Fruit fly (Drosophila melanogaster) whole organism, prepupa: ENCODE data around the gene Mcad.

Experiments used
- CG11762 ChIP-seq: fragments of 200-800 bp; sonication (Bioruptor generic); optimal IDR thresholded peaks from 3 replicates; lab custom pipeline; 2016; ENCODE audit warnings: missing biosample characterization, missing genetic modification characterization; ENCODE audit not compliant: insufficient read depth
- CG6163 ChIP-seq: fragments of 200-800 bp; sonication (Bioruptor generic); IDR thresholded peaks from 3 replicates; pipeline ENCODE4 v1.3.6; 2022; ENCODE audit warnings: missing biosample characterization, missing genetic modification characterization
- CG7368 ChIP-seq: fragments of 200-800 bp; sonication (Bioruptor generic); optimal IDR thresholded peaks from 3 replicates; lab custom pipeline; 2016; ENCODE audit warnings: missing biosample characterization, missing genetic modification characterization
- CG8319 ChIP-seq: fragments of 200-800 bp; sonication (Bioruptor generic); optimal IDR thresholded peaks from 3 replicates; lab custom pipeline; 2016; ENCODE audit warnings: missing biosample characterization, missing genetic modification characterization
- CG9139 ChIP-seq: fragments of 200-800 bp; sonication (Bioruptor generic); optimal IDR thresholded peaks from 3 replicates; lab custom pipeline; 2017; ENCODE audit warnings: missing biosample characterization, mild to moderate bottlenecking, missing genetic modification characterization
- Hr39 ChIP-seq: fragments of 200-800 bp; sonication (Bioruptor generic); optimal IDR thresholded peaks from 2 replicates; lab custom pipeline; 2016; ENCODE audit warnings: missing biosample characterization, missing genetic modification characterization
- Sox102F ChIP-seq: fragments of 200-800 bp; sonication (Bioruptor generic); optimal IDR thresholded peaks from 2 replicates; lab custom pipeline; 2016; ENCODE audit warnings: missing biosample characterization, mild to moderate bottlenecking, missing genetic modification characterization
- Sox14 ChIP-seq: fragments of 200-800 bp; sonication (Bioruptor generic); optimal IDR thresholded peaks from 3 replicates; lab custom pipeline; 2016; ENCODE audit warnings: missing biosample characterization, missing genetic modification characterization
- Sox15 ChIP-seq: fragments of 200-800 bp; sonication (Bioruptor generic); optimal IDR thresholded peaks from 3 replicates; lab custom pipeline; 2016; ENCODE audit warnings: missing biosample characterization, missing genetic modification characterization
- fkh ChIP-seq: fragments of 200-800 bp; sonication (Bioruptor generic); optimal IDR thresholded peaks from 3 replicates; lab custom pipeline; 2017; ENCODE audit warnings: missing biosample characterization, mild to moderate bottlenecking, missing genetic modification characterization, moderate library complexity
- topi ChIP-seq: fragments of 200-800 bp; sonication (Bioruptor generic); optimal IDR thresholded peaks from 3 replicates; lab custom pipeline; 2016; ENCODE audit warnings: missing biosample characterization, missing genetic modification characterization

- TF ChIP-seq Sox102F (GFP tag; lab: Kevin White, UChicago) (no peak), Hr39 (GFP tag; lab: Kevin White, UChicago) (no peak), Sox15 (GFP tag; lab: Kevin White, UChicago) (no peak), CG9139 (GFP tag; lab: Kevin White, UChicago) (no peak), topi (GFP tag; lab: Kevin White, UChicago) (no peak), CG7368 (GFP tag; lab: Kevin White, UChicago) (no peak), fkh (GFP tag; lab: Kevin White, UChicago) (no peak), CG11762 (no peak), CG8319 (no peak), CG6163 (no peak), Sox14 (GFP tag; lab: Kevin White, UChicago) (no peak)
Observed at dm6 chr3L:7721527-7721926, 2.4 kb downstream of the Mcad start.
